Fruit fly (Drosophila melanogaster): Measurements from ENCODE around the gene MTPAP.

The MTPAP gene

DNA sequence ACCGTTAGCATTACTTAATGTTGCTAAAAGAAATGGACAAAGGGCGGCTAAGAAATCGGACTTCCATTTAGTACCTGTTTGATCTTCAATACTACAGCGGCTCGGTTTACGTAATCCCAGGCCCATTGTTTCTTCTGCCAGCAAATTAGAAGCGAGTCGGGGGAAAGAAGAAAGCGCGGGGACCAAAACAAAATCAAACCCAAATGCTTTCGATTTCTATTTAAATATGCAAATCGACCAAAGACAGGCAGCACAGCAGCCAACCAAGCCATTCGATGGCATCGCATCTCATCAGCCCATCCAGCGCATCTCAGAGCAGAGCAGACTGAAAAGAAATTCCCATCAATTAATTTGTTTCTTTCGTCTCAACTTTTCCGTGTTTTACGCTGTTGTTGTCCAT lies 36.6 kb downstream of the MTPAP start:
- TF ChIP-seq ss (GFP tag; optimal IDR thresholded peaks at IDR 0.05) (no peak), Ets96B (tag; optimal IDR thresholded peaks at IDR 0.05) (no peak), CG7368 (GFP tag; optimal IDR thresholded peaks at IDR 0.05) (no peak), CG3032 (tag; optimal IDR thresholded peaks at IDR 0.05) (no peak), Sox15 (GFP tag; optimal IDR thresholded peaks at IDR 0.05) (no peak), lz (GFP tag; optimal IDR thresholded peaks at IDR 0.05) (no peak), CG9139 (GFP tag; optimal IDR thresholded peaks at IDR 0.05) (no peak), CG31627 (GFP tag; optimal IDR thresholded peaks at IDR 0.05) (no peak), CG11294 (GFP tag; IDR thresholded peaks at IDR 0.05) (no peak), CG3919 (GFP tag; optimal IDR thresholded peaks at IDR 0.05) (no peak), CG6163 (GFP tag; IDR thresholded peaks at IDR 0.05) (no peak)

DNA sequence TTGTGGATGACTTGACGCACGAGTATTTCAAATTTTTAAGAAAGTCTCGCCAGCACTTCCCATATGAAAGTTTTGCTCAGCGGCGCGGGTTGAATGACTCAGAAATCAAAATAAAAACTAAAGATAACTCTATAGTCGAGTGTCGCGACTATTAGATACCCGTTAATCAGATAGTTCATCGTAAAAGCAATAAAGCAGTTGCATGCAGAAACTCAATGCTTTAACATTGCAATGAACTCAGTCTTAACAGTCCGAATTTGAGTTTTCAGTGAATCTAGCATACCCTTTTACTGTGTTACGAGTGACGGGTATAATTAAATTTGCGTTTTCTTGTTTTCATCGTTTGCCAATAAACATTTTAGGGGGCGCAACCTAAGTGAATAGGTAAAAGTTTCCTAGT lies 37.9 kb downstream of the MTPAP start:
- TF ChIP-seq Ets21C (GFP tag; optimal IDR thresholded peaks at IDR 0.05) (no peak), CG11762 (GFP tag; optimal IDR thresholded peaks at IDR 0.05; ENCODE audit: insufficient read depth) (no peak), CG3919 (GFP tag; optimal IDR thresholded peaks at IDR 0.05) (no peak), fd85E (GFP tag; optimal IDR thresholded peaks at IDR 0.05) (no peak), spab (GFP tag; optimal IDR thresholded peaks at IDR 0.05) (no peak), dac (GFP tag; optimal IDR thresholded peaks at IDR 0.05) (no peak), CG1621 (tag; optimal IDR thresholded peaks at IDR 0.05) (no peak), CG31627 (GFP tag; optimal IDR thresholded peaks at IDR 0.05) (no peak), Lpt (GFP tag; optimal IDR thresholded peaks at IDR 0.05) (no peak), CG6792 (GFP tag; optimal IDR thresholded peaks at IDR 0.05) (no peak), Eip78C (GFP tag) (no peak), CG7368 (GFP tag; optimal IDR thresholded peaks at IDR 0.05) (no peak), fd59A (GFP tag; optimal IDR thresholded peaks at IDR 0.05) (no peak)

DNA sequence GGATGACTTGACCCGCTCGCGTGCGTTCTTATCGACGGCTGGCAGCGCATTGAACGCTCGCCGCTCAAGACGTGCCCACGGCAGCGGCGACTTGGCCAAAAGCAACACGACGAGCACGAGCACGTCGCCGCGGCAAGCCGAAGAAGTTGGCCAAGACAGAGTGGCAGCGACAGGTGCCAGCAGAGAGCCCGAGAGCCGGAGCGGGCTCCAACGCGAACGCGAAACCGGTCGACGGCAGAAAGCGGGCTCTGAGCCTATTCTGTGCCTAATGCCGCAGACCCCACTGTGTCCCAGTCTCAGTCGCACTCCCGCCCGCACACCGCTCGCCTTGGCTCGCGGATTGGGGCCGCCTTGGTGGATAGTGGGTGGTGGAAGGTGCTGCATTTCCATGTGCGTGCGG lies 40.7 kb downstream of the MTPAP start:
- TF ChIP-seq Ets96B (tag; optimal IDR thresholded peaks at IDR 0.05) (no peak), spab (GFP tag; optimal IDR thresholded peaks at IDR 0.05) (no peak), pdm3 (GFP tag; optimal IDR thresholded peaks at IDR 0.05) (no peak), ss (GFP tag; optimal IDR thresholded peaks at IDR 0.05) (peak in 1 of 2 experiments; percentile 30), CG6792 (GFP tag; optimal IDR thresholded peaks at IDR 0.05) (no peak), eg (GFP tag; IDR thresholded peaks at IDR 0.05) (peak; percentile 25; the same call in 1 of the 3 replicates), CG15336 (GFP tag; IDR thresholded peaks at IDR 0.05) (peak; percentile 20; the same call in 1 of the 2 replicates), Sox14 (GFP tag; optimal IDR thresholded peaks at IDR 0.05) (no peak), CG31627 (GFP tag; optimal IDR thresholded peaks at IDR 0.05) (no peak), CG6163 (GFP tag; IDR thresholded peaks at IDR 0.05) (no peak), CG6854 (GFP tag; optimal IDR thresholded peaks at IDR 0.05) (peak; percentile 49), CG9139 (GFP tag; optimal IDR thresholded peaks at IDR 0.05) (no peak), esn (GFP tag; optimal IDR thresholded peaks at IDR 0.05) (no peak), Sox102F (GFP tag; optimal IDR thresholded peaks at IDR 0.05) (no peak), CG1621 (tag; optimal IDR thresholded peaks at IDR 0.05) (no peak)

DNA sequence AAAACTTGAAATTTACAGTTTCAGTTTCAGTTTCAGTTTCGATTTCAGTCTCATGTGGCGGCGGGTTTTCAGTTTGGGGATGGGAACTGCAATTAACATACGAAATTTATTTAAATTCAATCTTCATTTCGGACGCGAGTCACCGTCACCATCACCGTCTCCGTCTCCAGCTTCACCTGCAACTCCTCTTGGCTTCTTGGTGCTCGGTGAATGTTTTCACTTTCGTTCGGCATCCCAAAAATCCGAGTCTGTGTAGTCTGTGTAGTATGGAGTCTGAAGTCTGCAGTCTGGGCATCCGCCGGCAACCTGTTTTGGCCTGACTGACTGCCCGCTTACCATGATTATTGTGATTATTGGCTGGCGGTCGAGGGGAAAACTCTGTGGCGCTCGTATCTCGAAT lies 45.2 kb downstream of the MTPAP start:
- TF ChIP-seq Eip93F (GFP tag; optimal IDR thresholded peaks at IDR 0.05), result no peak
- no peak for TF ChIP-seq net (GFP tag; optimal IDR thresholded peaks at IDR 0.05)
- TF ChIP-seq acj6 (GFP tag; optimal IDR thresholded peaks at IDR 0.05), result no peak
- no peak for TF ChIP-seq fd85E (GFP tag; optimal IDR thresholded peaks at IDR 0.05)
- peak; percentile 50 for TF ChIP-seq Eip78C (GFP tag)
- no peak for TF ChIP-seq dac (GFP tag; optimal IDR thresholded peaks at IDR 0.05)
- TF ChIP-seq esn (GFP tag; optimal IDR thresholded peaks at IDR 0.05), result no peak
- TF ChIP-seq Met (GFP tag; optimal IDR thresholded peaks at IDR 0.05), result no peak
- peak; percentile 95 for TF ChIP-seq Blimp-1 (GFP tag; optimal IDR thresholded peaks at IDR 0.05)
- TF ChIP-seq CG16779 (tag; optimal IDR thresholded peaks at IDR 0.05), result no peak
- TF ChIP-seq CG32006 (GFP tag; optimal IDR thresholded peaks at IDR 0.05), result no peak
- no peak for TF ChIP-seq topi (GFP tag; optimal IDR thresholded peaks at IDR 0.05)
- no peak for TF ChIP-seq CG34406 (GFP tag; optimal IDR thresholded peaks at IDR 0.05)
